Fruit fly (Drosophila melanogaster) whole organism: ENCODE data around the gene Rh5.

Source experiments
- CG8478 ChIP-seq: fragments of >200 bp; optimal IDR thresholded peaks from 2 replicates; lab custom pipeline; 2018; ENCODE audit warnings: inconsistent platforms
- EcR ChIP-seq, 2 experiments: fragments of >200 bp; optimal IDR thresholded peaks; 2 replicates each; lab custom pipeline; 2017; ENCODE audit warnings: missing biosample characterization in 2 of 2, missing genetic modification characterization in 2 of 2, missing genetic modification reagents in 2 of 2
- pan ChIP-seq: fragments of >200 bp; optimal IDR thresholded peaks from 2 replicates; lab custom pipeline; 2017
- psq ChIP-seq: fragments of >200 bp; optimal IDR thresholded peaks from 2 replicates; lab custom pipeline; 2017
- usp ChIP-seq: fragments of >200 bp; optimal IDR thresholded peaks from 2 replicates; lab custom pipeline; 2017; ENCODE audit warnings: missing biosample characterization, missing genetic modification characterization, mixed read lengths

DNA sequence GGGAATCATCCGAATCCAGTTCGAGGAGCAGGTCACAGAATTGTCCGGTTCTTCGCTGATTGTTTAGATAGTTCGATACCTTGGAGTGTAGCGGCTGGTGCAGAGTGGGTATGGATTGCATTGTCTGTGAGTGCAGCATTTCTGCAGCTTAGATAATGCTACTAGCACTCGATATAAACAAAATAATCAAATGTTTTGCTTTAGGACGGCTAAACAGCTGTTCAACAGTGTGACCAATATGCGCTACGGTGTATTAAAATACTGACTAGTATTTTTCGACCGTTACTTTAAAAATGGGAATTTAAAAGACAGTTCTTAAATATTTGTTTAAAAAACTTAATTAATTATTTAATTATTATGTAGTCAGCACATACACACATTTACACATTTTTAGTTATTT lies 40.8 kb downstream of the Rh5 start, which contains the start of gene Plzf:
- no peak for TF ChIP-seq pan (lab: Kevin White, UChicago)
- no peak for TF ChIP-seq CG8478 (lab: Kevin White, UChicago)
- TF ChIP-seq EcR (GFP tag; optimal IDR thresholded peaks at IDR 0.05; lab: Kevin White, UChicago), result no peak
- TF ChIP-seq psq (lab: Kevin White, UChicago), result no peak
- no peak for TF ChIP-seq usp (GFP tag; lab: Kevin White, UChicago)
